Worm (Caenorhabditis elegans) whole organism, late embryonic: ENCODE results near the gene ric-4.

Experiments used
- C38D4.7 ChIP-seq: fragments of 200-800 bp; sonication (Bioruptor generic); optimal IDR thresholded peaks from 2 replicates; lab custom pipeline; 2018; ENCODE audit warnings: mild to moderate bottlenecking, missing genetic modification characterization, moderate library complexity, missing compliant biosample characterization
- F13H6.1 ChIP-seq: sonication (generic microtip); optimal IDR thresholded peaks from 2 replicates; lab custom pipeline; 2016; ENCODE audit warnings: missing genetic modification characterization, missing compliant biosample characterization
- K09A11.1 ChIP-seq: sonication (generic microtip); optimal IDR thresholded peaks from 2 replicates; lab custom pipeline; 2017; ENCODE audit warnings: antibody characterized with exemption, mild to moderate bottlenecking, missing genetic modification characterization, missing compliant biosample characterization; ENCODE audit not compliant: insufficient read depth
- Y22D7AL.16 ChIP-seq: sonication (generic microtip); optimal IDR thresholded peaks from 2 replicates; lab custom pipeline; 2016; ENCODE audit warnings: missing genetic modification characterization, missing compliant biosample characterization
- ahr-1 ChIP-seq: sonication (generic microtip); optimal IDR thresholded peaks from 2 replicates; lab custom pipeline; 2016; ENCODE audit warnings: missing genetic modification characterization, missing compliant biosample characterization
- ceh-14 ChIP-seq: sonication (generic microtip); optimal IDR thresholded peaks from 2 replicates; lab custom pipeline; 2016; ENCODE audit warnings: missing genotype, missing genetic modification characterization, missing compliant biosample characterization
- ceh-18 ChIP-seq: sonication (generic microtip); optimal IDR thresholded peaks from 2 replicates; lab custom pipeline; 2016; ENCODE audit warnings: missing genetic modification characterization, missing compliant biosample characterization
- ceh-22 ChIP-seq: sonication (generic microtip); optimal IDR thresholded peaks from 2 replicates; lab custom pipeline; 2017; ENCODE audit warnings: missing biosample characterization, missing genetic modification characterization
- ceh-30 ChIP-seq: fragments of 150-350 bp; optimal IDR thresholded peaks from 2 replicates; lab custom pipeline; 2014; ENCODE audit warnings: missing biosample characterization, missing genetic modification characterization
- ceh-34 ChIP-seq: sonication (generic microtip); optimal IDR thresholded peaks from 2 replicates; lab custom pipeline; 2016; ENCODE audit warnings: mild to moderate bottlenecking, missing genetic modification characterization, missing compliant biosample characterization
- ceh-45 ChIP-seq: fragments of 200-800 bp; sonication (Bioruptor generic); IDR thresholded peaks from 2 replicates; pipeline ENCODE4 v1.3.6; 2022; ENCODE audit warnings: missing genetic modification reagents, missing genetic modification characterization, missing compliant biosample characterization
- ceh-48 ChIP-seq: sonication (generic microtip); optimal IDR thresholded peaks from 2 replicates; lab custom pipeline; 2016; ENCODE audit warnings: missing genetic modification characterization, inconsistent platforms, missing compliant biosample characterization
- elt-4 ChIP-seq: sonication (generic microtip); optimal IDR thresholded peaks from 2 replicates; lab custom pipeline; 2016; ENCODE audit warnings: missing genetic modification characterization, missing compliant biosample characterization
- ets-4 ChIP-seq: sonication (generic microtip); optimal IDR thresholded peaks from 2 replicates; lab custom pipeline; 2016; ENCODE audit warnings: missing genetic modification characterization, missing compliant biosample characterization
- eyg-1 ChIP-seq: sonication (generic microtip); optimal IDR thresholded peaks from 2 replicates; lab custom pipeline; 2016; ENCODE audit warnings: missing genotype, missing genetic modification characterization, missing compliant biosample characterization
- fax-1 ChIP-seq: sonication (generic microtip); optimal IDR thresholded peaks from 2 replicates; lab custom pipeline; 2016; ENCODE audit warnings: missing genotype, missing genetic modification characterization, missing compliant biosample characterization
- fkh-10 ChIP-seq: fragments of 150-350 bp; optimal IDR thresholded peaks from 2 replicates; lab custom pipeline; 2014; ENCODE audit warnings: missing biosample characterization, missing genetic modification reagents, missing genetic modification characterization
- fkh-6 ChIP-seq: sonication (generic microtip); optimal IDR thresholded peaks from 2 replicates; lab custom pipeline; 2016; ENCODE audit warnings: missing genetic modification characterization, missing compliant biosample characterization
- hlh-13 ChIP-seq: fragments of 200-800 bp; sonication (Bioruptor generic); optimal IDR thresholded peaks from 2 replicates; lab custom pipeline; 2018; ENCODE audit warnings: mild to moderate bottlenecking, missing genetic modification characterization, missing compliant biosample characterization
- hlh-15 ChIP-seq: sonication (generic microtip); optimal IDR thresholded peaks from 2 replicates; lab custom pipeline; 2016; ENCODE audit warnings: missing genetic modification characterization, missing compliant biosample characterization
- hlh-6 ChIP-seq: sonication (generic microtip); optimal IDR thresholded peaks from 2 replicates; lab custom pipeline; 2016; ENCODE audit warnings: missing genotype, missing genetic modification characterization, missing compliant biosample characterization
- hlh-8 ChIP-seq: sonication (generic microtip); optimal IDR thresholded peaks from 2 replicates; lab custom pipeline; 2016; ENCODE audit warnings: missing genotype, missing genetic modification characterization, missing compliant biosample characterization
- lim-6 ChIP-seq: sonication (generic microtip); optimal IDR thresholded peaks from 2 replicates; lab custom pipeline; 2016; ENCODE audit warnings: missing genetic modification characterization, missing compliant biosample characterization
- lin-11 ChIP-seq: fragments of 200-800 bp; sonication (Bioruptor generic); optimal IDR thresholded peaks from 2 replicates; lab custom pipeline; 2018; ENCODE audit warnings: mild to moderate bottlenecking, missing genetic modification characterization, missing compliant biosample characterization
- nhr-232 ChIP-seq: sonication (generic microtip); optimal IDR thresholded peaks from 2 replicates; lab custom pipeline; 2016; ENCODE audit warnings: missing genetic modification characterization, missing compliant biosample characterization
- odd-2 ChIP-seq: sonication (generic microtip); optimal IDR thresholded peaks from 2 replicates; lab custom pipeline; 2017; ENCODE audit warnings: antibody characterized with exemption, mild to moderate bottlenecking, missing genetic modification characterization, missing compliant biosample characterization
- pha-4 ChIP-seq: fragments of 150-350 bp; optimal IDR thresholded peaks from 2 replicates; lab custom pipeline; 2018; ENCODE audit warnings: missing biosample characterization, missing genetic modification reagents, missing genetic modification characterization
- pqm-1 ChIP-seq: sonication (generic microtip); optimal IDR thresholded peaks from 2 replicates; lab custom pipeline; 2016; ENCODE audit warnings: missing genetic modification characterization, missing compliant biosample characterization
- rnt-1 ChIP-seq: sonication (generic microtip); optimal IDR thresholded peaks from 2 replicates; lab custom pipeline; 2016; ENCODE audit warnings: missing genetic modification characterization, missing compliant biosample characterization
- sdc-2 ChIP-seq: sonication (generic microtip); optimal IDR thresholded peaks from 2 replicates; lab custom pipeline; 2016; ENCODE audit warnings: missing genotype, missing genetic modification characterization, missing compliant biosample characterization
- sox-2 ChIP-seq: fragments of 200-800 bp; sonication (Bioruptor generic); IDR thresholded peaks from 2 replicates; pipeline ENCODE4 v1.3.6; 2022; ENCODE audit warnings: missing genetic modification reagents, missing genetic modification characterization, missing compliant biosample characterization
- syd-9 ChIP-seq: sonication (generic microtip); optimal IDR thresholded peaks from 2 replicates; lab custom pipeline; 2016; ENCODE audit warnings: mild to moderate bottlenecking, missing genetic modification characterization, moderate library complexity, missing compliant biosample characterization
- unc-55 ChIP-seq: sonication (generic microtip); optimal IDR thresholded peaks from 2 replicates; lab custom pipeline; 2017; ENCODE audit warnings: missing biosample characterization, missing genetic modification reagents, missing genetic modification characterization
- zip-5 ChIP-seq: sonication (generic microtip); optimal IDR thresholded peaks from 2 replicates; lab custom pipeline; 2016; ENCODE audit warnings: missing genetic modification characterization, missing compliant biosample characterization

Gene ric-4

DNA sequence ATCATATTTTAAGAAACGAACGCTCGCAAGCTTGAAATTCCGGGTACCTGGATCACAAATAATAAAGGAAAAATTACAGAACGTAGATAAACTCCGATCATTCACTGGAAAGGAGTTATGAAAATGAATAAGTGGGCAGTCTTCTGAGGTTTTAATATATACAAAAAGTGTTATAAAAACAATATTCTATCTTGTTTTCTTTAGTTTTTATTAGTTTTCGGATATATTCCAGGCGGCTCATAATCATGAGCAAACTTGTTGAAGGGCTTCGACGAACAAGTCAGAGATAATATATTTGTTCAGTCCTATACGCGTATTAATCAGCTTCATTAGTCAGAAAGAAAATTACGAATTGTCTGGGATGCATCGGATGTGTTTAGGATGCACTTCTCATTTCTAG is 43.8 kb upstream of the ric-4 start, which contains the start of gene gcy-6:
gcy-6 (minus strand) TSS at position 101 of the 400 bp plus-strand sequence.
- TF ChIP-seq ceh-30 (tag; lab: Kevin White, UChicago) (no peak), unc-55 (GFP tag; lab: Kevin White, UChicago) (no peak), fax-1 (no peak), hlh-6 (tag; lab: Kevin White, UChicago) (no peak), pqm-1 (tag; lab: Kevin White, UChicago) (no peak), C38D4.7 (GFP tag; lab: Kevin White, UChicago) (no peak), K09A11.1 (tag; lab: Kevin White, UChicago) (no peak), ceh-48 (tag; lab: Kevin White, UChicago) (no peak), odd-2 (no peak), F13H6.1 (no peak), ceh-22 (tag; lab: Kevin White, UChicago) (no peak), ceh-14 (tag; lab: Kevin White, UChicago) (no peak), hlh-8 (tag; lab: Kevin White, UChicago) (no peak), ets-4 (tag; lab: Kevin White, UChicago) (no peak), elt-4 (tag; lab: Kevin White, UChicago) (no peak), sox-2 (no peak), ahr-1 (tag; lab: Kevin White, UChicago) (no peak), ceh-34 (no peak), Y22D7AL.16 (tag; lab: Kevin White, UChicago) (no peak), hlh-15 (tag; lab: Kevin White, UChicago) (no peak)
- TF ChIP-seq, all 69 proteins: peak for 0

DNA sequence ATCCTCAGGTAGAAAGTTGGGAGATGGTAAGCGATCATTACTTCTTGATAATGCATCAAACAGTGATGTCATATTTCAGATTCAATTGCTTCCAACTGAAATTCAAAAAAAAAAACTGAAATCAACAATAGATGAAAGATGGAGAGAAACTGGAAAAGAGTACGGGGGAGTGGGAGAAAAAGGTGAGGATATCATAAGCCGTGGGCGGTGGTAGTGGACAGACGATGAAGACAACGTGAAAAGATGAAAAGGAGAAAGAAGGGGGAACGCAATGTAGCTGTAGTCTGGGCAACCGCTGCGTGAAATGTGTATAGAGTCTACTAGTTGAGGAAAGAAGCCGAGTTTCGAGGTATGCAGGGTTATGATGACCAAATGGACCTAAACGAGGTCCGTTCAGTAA is 37.2 kb upstream of the ric-4 start, which contains the start of gene che-12:
che-12 (minus strand) TSS at position 101 of the 400 bp plus-strand sequence.
- no peak for TF ChIP-seq ceh-45 (GFP tag; lab: Robert Waterston, UW)
- TF ChIP-seq zip-5 (tag; lab: Kevin White, UChicago), result no peak
- no peak for TF ChIP-seq rnt-1 (tag; lab: Kevin White, UChicago)
- TF ChIP-seq ceh-14 (tag; lab: Kevin White, UChicago), result no peak
- TF ChIP-seq K09A11.1 (tag; lab: Kevin White, UChicago), result no peak

DNA sequence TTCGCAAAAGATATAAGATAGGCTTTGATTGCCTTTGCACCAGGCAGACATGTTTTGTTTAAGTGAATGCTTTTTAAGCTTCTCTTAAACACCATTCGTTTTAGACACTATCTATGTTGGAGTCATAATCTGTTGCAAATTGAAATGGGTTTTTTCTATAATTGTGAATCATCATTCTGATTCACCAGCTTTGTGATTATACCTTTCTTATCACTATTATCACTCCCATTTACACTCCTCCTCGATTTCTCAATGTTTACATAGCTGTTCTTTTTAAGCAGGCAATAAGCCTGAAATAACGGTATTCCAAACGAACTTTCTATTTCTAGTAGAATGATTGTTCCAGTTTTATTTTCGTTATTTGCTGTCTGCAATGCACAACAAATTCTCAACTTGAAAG is 27.0 kb upstream of the ric-4 start, which contains the start of gene B0024.4:
B0024.4 (plus strand) TSS at position 301 of the 400 bp plus-strand sequence.
- TF ChIP-seq lim-6 (tag; lab: Kevin White, UChicago), result no peak
- no peak for TF ChIP-seq pha-4 (tag; lab: Kevin White, UChicago)
- TF ChIP-seq hlh-13 (GFP tag; lab: Kevin White, UChicago), result no peak
- TF ChIP-seq nhr-232 (tag; lab: Kevin White, UChicago), result no peak
- no peak for TF ChIP-seq lin-11 (tag; lab: Kevin White, UChicago)
- TF ChIP-seq eyg-1, result no peak

DNA sequence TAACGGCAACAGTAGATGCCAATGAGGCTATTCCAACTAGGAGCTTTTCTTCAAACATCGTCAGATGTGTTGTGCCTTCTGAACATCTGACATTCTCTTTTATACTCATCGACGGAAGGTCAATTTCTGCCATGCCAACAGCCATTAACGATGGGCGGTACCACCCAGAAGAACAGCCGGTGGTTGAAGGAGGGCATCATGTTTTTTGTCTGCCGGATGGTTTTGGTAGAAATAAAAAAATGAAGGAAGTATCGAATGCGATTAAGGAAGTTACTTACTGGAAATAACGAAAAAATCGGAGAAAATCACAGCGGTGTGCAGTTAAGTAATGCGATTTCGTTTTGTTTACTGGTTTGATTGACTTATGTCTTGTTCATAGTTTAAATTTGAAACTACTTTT is 24.4 kb upstream of the ric-4 start, which contains the start of gene col-150:
col-150 (minus strand) TSS at position 101 of the 400 bp plus-strand sequence.
- no peak for TF ChIP-seq K09A11.1 (tag; lab: Kevin White, UChicago)
- no peak for TF ChIP-seq fkh-6
- TF ChIP-seq syd-9 (tag; lab: Kevin White, UChicago), result no peak
- TF ChIP-seq sdc-2 (tag; lab: Kevin White, UChicago), result no peak

DNA sequence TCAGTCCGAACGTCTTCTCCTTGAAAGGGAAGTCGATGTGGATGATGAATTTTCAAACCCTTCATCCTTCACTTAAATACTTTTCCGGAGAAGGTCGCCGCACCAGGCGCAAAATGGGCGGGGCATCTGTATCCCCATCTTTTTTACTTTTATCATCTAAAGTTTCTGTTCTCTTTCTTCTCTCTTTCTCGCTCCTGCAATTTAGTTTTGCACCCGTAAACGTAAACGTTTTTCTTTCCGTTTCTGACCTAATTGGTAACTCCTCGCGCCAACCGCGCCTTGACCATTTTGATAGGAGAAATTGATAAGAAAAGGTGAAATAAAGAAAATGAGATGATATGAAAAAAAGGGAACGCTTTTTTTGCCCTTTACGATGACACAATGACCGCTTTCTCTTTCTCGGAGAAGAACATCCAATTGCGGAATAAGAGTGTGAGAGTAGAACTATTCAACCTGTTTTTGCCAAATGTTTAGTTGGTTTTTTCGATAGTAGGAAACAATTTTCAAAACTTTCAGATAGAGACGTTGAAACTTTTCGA is 22.8 kb upstream of the ric-4 start, which contains the start of gene col-149:
col-149 (minus strand) TSS at position 51 of the 539 bp plus-strand sequence.
- TF ChIP-seq fkh-10 (GFP tag; lab: Kevin White, UChicago) (no peak), ceh-18 (tag; lab: Kevin White, UChicago) (no peak), lim-6 (tag; lab: Kevin White, UChicago) (no peak), syd-9 (tag; lab: Kevin White, UChicago) (no peak), lin-11 (tag; lab: Kevin White, UChicago) (no peak)
